Worm (Caenorhabditis elegans) whole organism, young adult: Measurements from ENCODE around the gene arrd-19.

Experiments used
- Y95B8A.8 ChIP-seq: fragments of 200-800 bp; sonication (Bioruptor generic); IDR thresholded peaks from 2 replicates; pipeline ENCODE4 v1.3.6; 2022; ENCODE audit warnings: missing genetic modification reagents, missing genetic modification characterization, missing compliant biosample characterization
- ama-1 ChIP-seq, 3 experiments: fragments of 150-350 bp in 1 of 3; sonication (generic microtip) in 2 of 3; optimal IDR thresholded peaks; 2 replicates each; lab custom pipeline; 2014 to 2018; ENCODE audit warnings: missing biosample characterization in 2 of 3, missing genetic modification characterization in 2 of 3, missing genetic modification reagents in 2 of 3
- ceh-79 ChIP-seq: sonication (generic microtip); optimal IDR thresholded peaks from 2 replicates; lab custom pipeline; 2017; ENCODE audit warnings: mild to moderate bottlenecking, missing genetic modification characterization, missing compliant biosample characterization
- him-1 ChIP-seq: sonication (generic microtip); optimal IDR thresholded peaks from 2 replicates; lab custom pipeline; 2016; ENCODE audit warnings: missing genotype, missing genetic modification reagents, missing genetic modification characterization, missing compliant biosample characterization
- hrde-1 ChIP-seq: sonication (generic microtip); optimal IDR thresholded peaks from 2 replicates; lab custom pipeline; 2016; ENCODE audit warnings: missing genetic modification characterization, mild to moderate bottlenecking, missing compliant biosample characterization, moderate library complexity, missing genotype, missing genetic modification reagents, borderline replicate concordance
- lag-1 ChIP-seq: fragments of 200-800 bp; sonication (Bioruptor generic); IDR thresholded peaks from 2 replicates; pipeline ENCODE4 v1.3.6; 2022; ENCODE audit warnings: missing genetic modification reagents, missing genetic modification characterization, missing compliant biosample characterization
- lin-35 ChIP-seq, 3 experiments: fragments of 150-350 bp in 2 of 3; sonication (generic microtip) in 1 of 3; optimal IDR thresholded peaks; 2 replicates each; lab custom pipeline; 2014 to 2018; ENCODE audit warnings: missing biosample characterization in 3 of 3, missing genetic modification characterization in 3 of 3, missing genetic modification reagents in 3 of 3
- tlf-1 ChIP-seq: fragments of 200-800 bp; sonication (Bioruptor generic); optimal IDR thresholded peaks from 2 replicates; lab custom pipeline; 2018; ENCODE audit warnings: mild to moderate bottlenecking, missing genetic modification characterization, missing compliant biosample characterization

ce11 chrV:3355544-3355943 lies 40.2 kb upstream of the arrd-19 start:
- TF ChIP-seq lin-35 (GFP tag; optimal IDR thresholded peaks at IDR 0.05; lab: Kevin White, UChicago), result no peak
- no peak for TF ChIP-seq Y95B8A.8 (GFP tag; lab: Robert Waterston, UW)
- no peak for TF ChIP-seq ceh-79 (tag; lab: Kevin White, UChicago)
- no peak for TF ChIP-seq ama-1 (optimal IDR thresholded peaks at IDR 0.05; lab: Kevin White, UChicago)
- no peak for TF ChIP-seq ama-1 (GFP tag; optimal IDR thresholded peaks at IDR 0.05; lab: Kevin White, UChicago)
- no peak for TF ChIP-seq tlf-1 (GFP tag; lab: Kevin White, UChicago)
- no peak for TF ChIP-seq him-1 (tag; lab: Kevin White, UChicago)
- no peak for TF ChIP-seq lag-1 (GFP tag; lab: Robert Waterston, UW)
- TF ChIP-seq hrde-1 (tag; lab: Kevin White, UChicago), result no peak
